Fruit fly (Drosophila melanogaster) whole organism, pupa: ENCODE data around the gene CG3448.

Experiments used
- CG10348 ChIP-seq: fragments of 200-800 bp; sonication (Bioruptor generic); IDR thresholded peaks from 2 replicates; pipeline ENCODE4 v1.3.6; 2022; ENCODE audit warnings: missing biosample characterization, missing genetic modification characterization
- CG14655 ChIP-seq: fragments of 200-800 bp; sonication (Bioruptor generic); optimal IDR thresholded peaks from 3 replicates; lab custom pipeline; 2017; ENCODE audit warnings: mild to moderate bottlenecking, missing biosample characterization, missing genetic modification reagents, missing genetic modification characterization
- CG17806 ChIP-seq: fragments of 200-800 bp; sonication (Bioruptor generic); optimal IDR thresholded peaks from 2 replicates; lab custom pipeline; 2018; ENCODE audit warnings: missing biosample characterization, mild to moderate bottlenecking, missing genetic modification characterization, moderate library complexity
- CG4496 ChIP-seq: fragments of 200-800 bp; sonication (Bioruptor generic); IDR thresholded peaks from 3 replicates; pipeline ENCODE4 v1.3.6; 2022; ENCODE audit warnings: missing biosample characterization, missing genetic modification characterization
- CG8159 ChIP-seq: fragments of 200-800 bp; sonication (Bioruptor generic); optimal IDR thresholded peaks from 3 replicates; lab custom pipeline; 2018; ENCODE audit warnings: missing biosample characterization, mild to moderate bottlenecking, missing genetic modification characterization, moderate library complexity
- CG8301 ChIP-seq: fragments of 200-800 bp; sonication (Bioruptor generic); optimal IDR thresholded peaks from 2 replicates; lab custom pipeline; 2018; ENCODE audit warnings: missing biosample characterization, mild to moderate bottlenecking, missing genetic modification characterization
- D1 ChIP-seq: fragments of 200-800 bp; sonication (Bioruptor generic); optimal IDR thresholded peaks from 2 replicates; lab custom pipeline; 2018; ENCODE audit warnings: missing biosample characterization, mild to moderate bottlenecking, missing genetic modification characterization, moderate library complexity
- EcR ChIP-seq: fragments of 200-800 bp; sonication (Bioruptor generic); optimal IDR thresholded peaks from 3 replicates; lab custom pipeline; 2019; ENCODE audit warnings: missing biosample characterization, missing genetic modification characterization, mild to moderate bottlenecking, moderate library complexity, missing genetic modification reagents
- Pif1B ChIP-seq: fragments of 200-800 bp; sonication (Bioruptor generic); optimal IDR thresholded peaks from 3 replicates; lab custom pipeline; 2016; ENCODE audit warnings: missing biosample characterization, missing genetic modification characterization
- Snoo ChIP-seq: fragments of 200-800 bp; sonication (Bioruptor generic); optimal IDR thresholded peaks from 3 replicates; lab custom pipeline; 2017; ENCODE audit warnings: missing biosample characterization, mild to moderate bottlenecking, missing genetic modification characterization, inconsistent platforms
- rn ChIP-seq: fragments of 200-800 bp; sonication (Bioruptor generic); IDR thresholded peaks from 2 replicates; pipeline ENCODE4 v1.3.6; 2022; ENCODE audit warnings: missing biosample characterization, missing genetic modification characterization

- TF ChIP-seq EcR (GFP tag; lab: Kevin White, UChicago) (no peak), CG17806 (no peak), CG8301 (tag; lab: Kevin White, UChicago) (no peak), Snoo (tag; lab: Kevin White, UChicago) (no peak), CG10348 (GFP tag; lab: Robert Waterston, UW) (no peak), rn (GFP tag; lab: Robert Waterston, UW) (no peak), CG4496 (GFP tag; lab: Robert Waterston, UW) (no peak), D1 (tag; lab: Kevin White, UChicago) (no peak), Pif1B (no peak), CG14655 (GFP tag; lab: Kevin White, UChicago) (no peak), CG8159 (tag; lab: Kevin White, UChicago) (no peak)
Measured at dm6 chr3L:9456389-9456788, 5.0 kb upstream of the CG3448 start.
